Worm (Caenorhabditis elegans) whole organism, L4/young adult: Measurements from ENCODE around the gene slc-17.7.
A peak's percentile ranks its signal among the peaks of the same experiment; 100 is the strongest.

Experiments used
- W03F9.2 ChIP-seq: fragments of 150-350 bp; optimal IDR thresholded peaks from 2 replicates; lab custom pipeline; 2014; ENCODE audit warnings: missing biosample characterization, missing genetic modification characterization
- dao-5 ChIP-seq: sonication (generic microtip); optimal IDR thresholded peaks from 2 replicates; lab custom pipeline; 2016; ENCODE audit warnings: missing genotype, missing genetic modification characterization, moderate library complexity, missing compliant biosample characterization
- him-1 ChIP-seq: sonication (generic microtip); optimal IDR thresholded peaks from 2 replicates; lab custom pipeline; 2016; ENCODE audit warnings: missing genotype, missing genetic modification reagents, missing genetic modification characterization, missing compliant biosample characterization

The slc-17.7 gene

DNA sequence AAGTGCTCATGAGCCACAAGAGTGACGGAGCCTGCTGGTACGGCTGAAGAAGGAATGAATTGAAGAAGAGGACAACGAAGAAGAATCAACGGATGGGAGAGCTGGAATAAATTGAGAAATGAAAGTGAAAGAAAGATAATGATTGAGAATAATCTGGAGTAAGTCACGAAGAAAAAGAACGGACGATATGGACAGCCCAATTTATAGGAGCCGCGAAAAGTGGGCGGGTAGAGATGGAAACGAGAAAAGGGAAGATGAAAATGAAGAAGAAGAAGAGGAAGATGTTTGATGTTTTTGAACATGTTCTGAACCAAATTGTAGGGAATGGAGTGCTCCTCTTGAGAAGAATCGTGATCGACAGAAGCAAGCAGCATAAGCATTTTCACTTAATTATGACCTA lies at the start of gene slc-17.7:
Gene slc-17.7 (minus strand): TSS at position 101 of the 400 bp plus-strand sequence.
- TF ChIP-seq W03F9.2 (tag; lab: Kevin White, UChicago): no peak
- no peak for TF ChIP-seq dao-5

DNA sequence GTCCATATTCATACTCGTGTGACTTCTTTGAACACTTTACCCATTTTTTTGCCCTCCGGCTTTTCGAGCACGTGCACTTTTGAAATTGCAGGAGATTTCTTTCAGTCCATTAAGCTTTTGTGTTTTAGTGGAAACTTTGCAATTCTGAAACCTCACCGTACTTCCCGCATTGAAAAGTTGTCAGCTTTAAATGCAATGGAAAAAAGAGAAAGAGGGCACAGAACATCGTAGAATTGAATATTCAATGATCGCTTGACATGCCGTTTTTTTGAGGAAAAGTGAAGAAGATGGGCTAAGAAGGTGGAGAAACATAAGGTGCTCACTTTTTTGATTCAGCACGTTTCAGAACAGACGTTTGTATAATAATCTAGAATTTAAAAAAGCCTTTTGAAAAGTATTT lies 48.1 kb upstream of the slc-17.7 start:
- TF ChIP-seq W03F9.2 (tag; lab: Kevin White, UChicago): no peak
- no peak for TF ChIP-seq him-1 (tag; lab: Kevin White, UChicago)
- TF ChIP-seq dao-5: no peak

DNA sequence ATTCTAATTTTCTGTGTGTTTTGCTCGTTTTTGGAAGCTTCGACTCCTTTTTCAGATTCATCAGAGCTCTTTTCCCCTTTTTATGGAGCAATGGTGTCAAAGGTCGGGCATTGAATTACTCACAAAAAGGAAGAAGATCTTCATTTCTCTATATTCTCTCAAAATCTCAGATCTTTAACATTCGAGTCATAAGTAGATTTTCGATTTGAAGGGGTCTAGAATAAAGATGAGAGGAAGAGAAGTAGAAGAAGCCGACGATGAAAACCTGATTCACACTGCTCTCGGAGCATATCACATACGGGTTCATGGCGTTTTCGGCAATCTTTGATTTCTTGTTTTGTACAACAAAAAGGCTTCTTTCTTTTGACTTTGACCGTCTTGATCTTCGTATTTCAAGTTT lies 46.1 kb upstream of the slc-17.7 start:
- TF ChIP-seq dao-5 (no peak), W03F9.2 (tag; lab: Kevin White, UChicago) (no peak), him-1 (tag; lab: Kevin White, UChicago) (no peak)

DNA sequence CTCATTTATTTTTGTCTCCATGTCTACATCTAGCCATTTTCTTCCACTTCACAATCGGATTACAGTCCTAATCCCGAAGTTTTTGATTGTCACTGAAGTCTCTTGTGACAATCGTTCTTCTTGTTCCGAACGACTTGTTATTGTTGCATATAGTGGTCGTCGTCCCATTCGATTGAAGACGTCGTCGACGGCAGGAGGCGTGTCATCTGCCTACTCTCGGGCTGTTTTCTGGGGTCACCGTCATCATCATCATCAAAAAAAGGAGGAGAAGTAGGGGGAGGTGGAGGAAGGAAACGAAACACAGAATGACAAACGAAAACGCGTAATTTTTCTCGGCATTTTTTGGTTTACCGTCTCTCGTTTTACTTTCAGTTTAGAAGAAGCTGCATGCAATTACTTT lies 38.8 kb upstream of the slc-17.7 start, which contains the start of gene F44A2.3:
Gene F44A2.3 (plus strand): TSS at position 301 of the 400 bp plus-strand sequence.
- TF ChIP-seq dao-5 (no peak), him-1 (tag; lab: Kevin White, UChicago) (no peak), W03F9.2 (tag; lab: Kevin White, UChicago) (no peak)

DNA sequence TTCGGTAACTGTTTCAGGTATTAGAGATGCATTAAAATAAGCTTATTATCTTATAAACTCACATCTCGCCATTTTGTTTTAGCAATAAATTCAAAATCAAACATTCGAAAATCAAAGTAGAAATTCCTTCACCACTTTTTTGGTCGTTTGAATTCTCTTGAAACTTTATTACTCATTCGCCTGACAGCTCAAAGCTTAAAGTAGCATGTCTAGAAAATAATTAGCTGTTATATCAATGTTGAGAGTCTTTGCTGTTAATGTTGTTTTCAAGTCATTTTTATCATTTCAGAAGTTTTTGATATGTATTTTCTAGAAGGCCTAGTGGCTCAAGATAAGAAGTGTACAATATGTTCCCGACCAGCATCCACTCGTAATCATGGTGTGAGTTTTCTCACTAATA lies 36.7 kb upstream of the slc-17.7 start, which contains the start of gene nhr-39:
Gene nhr-39 (plus strand): TSS at position 301 of the 400 bp plus-strand sequence.
- TF ChIP-seq him-1 (tag; lab: Kevin White, UChicago): no peak
- TF ChIP-seq W03F9.2 (tag; lab: Kevin White, UChicago): no peak
- no peak for TF ChIP-seq dao-5

DNA sequence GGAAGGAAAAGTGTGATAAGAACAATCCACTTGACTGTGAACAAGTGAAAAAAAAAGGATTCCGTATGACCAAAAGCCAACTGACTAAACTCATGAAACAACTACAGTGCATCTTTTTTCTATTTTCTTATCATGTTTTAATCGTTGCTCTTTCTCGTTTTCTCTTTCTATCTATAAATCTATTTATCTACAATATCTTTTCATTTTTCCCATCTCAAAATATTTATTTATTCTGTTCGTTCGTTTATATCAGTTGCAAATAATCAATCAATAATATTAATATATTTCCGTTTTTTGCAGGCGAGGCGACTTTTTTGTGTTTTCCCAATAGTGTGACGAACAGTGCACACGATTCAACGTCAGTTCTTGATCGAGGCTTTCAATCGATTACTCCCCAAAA lies 31.0 kb upstream of the slc-17.7 start, which contains the start of gene F44A2.5:
Gene F44A2.5 (plus strand): TSS at position 301 of the 400 bp plus-strand sequence.
- TF ChIP-seq him-1 (tag; lab: Kevin White, UChicago) (no peak), dao-5 (no peak), W03F9.2 (tag; lab: Kevin White, UChicago) (no peak)

DNA sequence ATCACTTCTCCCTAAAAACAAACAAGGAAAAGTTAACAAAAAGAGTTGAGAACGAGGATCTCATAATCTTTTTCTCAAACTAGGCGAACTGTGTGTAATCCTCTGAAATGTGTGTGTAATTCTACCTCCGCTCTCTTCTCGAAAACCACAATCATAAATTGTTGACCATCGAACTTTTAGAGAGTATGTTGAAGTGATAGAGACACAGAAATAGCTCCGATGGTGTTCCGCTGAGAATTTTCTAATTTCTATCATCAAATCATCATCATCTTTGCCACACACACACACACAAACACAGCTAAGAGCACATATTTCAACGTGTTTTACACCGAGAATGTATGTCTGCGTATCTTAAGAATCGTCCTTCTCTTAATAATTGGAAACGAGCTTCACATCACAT lies 29.3 kb upstream of the slc-17.7 start:
- TF ChIP-seq him-1 (tag; lab: Kevin White, UChicago) (no peak), dao-5 (no peak), W03F9.2 (tag; lab: Kevin White, UChicago) (no peak)

DNA sequence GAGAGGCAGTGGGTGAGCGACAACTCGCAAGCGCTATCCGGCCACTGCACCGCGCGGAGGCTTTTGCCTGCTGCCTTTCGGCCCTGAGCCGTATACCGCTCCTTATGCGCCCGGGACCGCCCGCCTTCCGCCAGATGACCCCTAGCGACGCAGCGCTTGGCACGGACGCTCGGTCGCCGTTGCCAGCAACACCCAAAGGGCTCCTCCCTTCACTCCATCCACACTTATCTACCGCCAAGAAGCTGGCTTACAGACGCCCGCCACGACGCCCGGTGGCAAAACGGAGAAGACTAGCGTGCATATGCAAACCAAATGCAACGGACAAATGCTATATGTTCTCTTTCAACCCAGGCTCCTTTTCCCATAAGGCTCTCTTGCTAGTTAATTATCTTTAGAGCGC lies 27.1 kb upstream of the slc-17.7 start:
- no peak for TF ChIP-seq dao-5
- TF ChIP-seq him-1 (tag; lab: Kevin White, UChicago): no peak
- no peak for TF ChIP-seq W03F9.2 (tag; lab: Kevin White, UChicago)

DNA sequence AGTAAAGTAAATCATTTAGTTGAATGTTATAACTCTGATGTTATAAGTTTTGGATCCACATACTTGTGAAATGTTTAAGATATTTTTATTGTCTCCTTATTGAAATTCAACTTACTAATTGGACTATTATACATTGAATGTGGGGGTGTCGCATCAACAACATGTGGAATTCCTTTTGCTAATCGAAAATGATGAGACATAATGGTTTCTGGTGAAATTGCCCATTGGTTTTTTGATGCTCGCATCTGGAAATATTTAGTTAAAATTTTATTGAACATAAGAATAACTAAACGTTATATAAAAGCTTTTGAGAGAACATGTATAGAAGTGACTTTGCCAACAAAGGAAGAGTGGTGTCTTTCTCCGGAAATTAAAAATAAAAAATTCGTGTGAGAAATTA lies 25.6 kb upstream of the slc-17.7 start, which contains the start of gene ZK682.7:
Gene ZK682.7 (minus strand): TSS at position 247 of the 400 bp plus-strand sequence.
- no peak for TF ChIP-seq W03F9.2 (tag; lab: Kevin White, UChicago)
- no peak for TF ChIP-seq dao-5
- TF ChIP-seq him-1 (tag; lab: Kevin White, UChicago): no peak

DNA sequence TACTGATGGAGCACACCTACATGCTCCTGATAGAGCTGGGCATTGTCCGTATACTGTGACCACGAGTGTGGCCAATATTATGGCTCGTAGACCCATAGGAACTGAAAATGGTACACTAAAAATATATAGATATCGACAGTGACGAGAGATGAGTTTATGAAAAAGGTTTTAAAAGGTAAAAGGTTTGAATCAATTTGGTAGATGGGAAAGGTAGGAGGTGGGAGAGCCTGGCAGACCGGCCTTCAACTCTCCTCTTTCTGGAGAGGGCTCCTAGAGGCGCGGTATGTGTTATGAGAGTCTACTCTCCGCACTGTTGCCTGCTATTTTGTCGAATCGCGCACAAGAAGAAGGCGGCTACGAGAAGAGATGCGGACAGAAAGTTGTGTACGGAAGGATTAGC lies 21.2 kb upstream of the slc-17.7 start, which contains the start of gene lron-2:
Gene lron-2 (minus strand): TSS at position 101 of the 400 bp plus-strand sequence.
- no peak for TF ChIP-seq him-1 (tag; lab: Kevin White, UChicago)
- no peak for TF ChIP-seq dao-5
- TF ChIP-seq W03F9.2 (tag; lab: Kevin White, UChicago): no peak

DNA sequence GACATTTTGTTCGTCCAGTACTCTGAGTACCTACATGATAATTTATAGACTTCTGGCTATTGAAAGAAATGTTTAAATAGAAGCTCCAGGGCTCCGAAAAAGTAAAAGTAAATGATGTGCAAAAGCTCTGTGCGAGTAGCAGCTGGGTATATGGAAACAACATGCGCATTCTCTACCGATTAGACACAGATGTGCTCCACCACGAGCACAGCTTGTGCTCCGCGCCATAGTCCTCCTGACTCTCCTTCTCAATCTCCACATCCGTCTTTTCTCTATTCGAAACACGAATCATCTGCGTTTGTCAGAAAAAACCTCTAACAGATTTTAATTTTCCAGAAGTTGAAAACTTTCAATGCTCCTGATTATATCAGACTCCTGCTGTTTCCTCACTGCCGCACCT lies 17.2 kb upstream of the slc-17.7 start:
- TF ChIP-seq him-1 (tag; lab: Kevin White, UChicago) (no peak), W03F9.2 (tag; lab: Kevin White, UChicago) (no peak), dao-5 (no peak)

DNA sequence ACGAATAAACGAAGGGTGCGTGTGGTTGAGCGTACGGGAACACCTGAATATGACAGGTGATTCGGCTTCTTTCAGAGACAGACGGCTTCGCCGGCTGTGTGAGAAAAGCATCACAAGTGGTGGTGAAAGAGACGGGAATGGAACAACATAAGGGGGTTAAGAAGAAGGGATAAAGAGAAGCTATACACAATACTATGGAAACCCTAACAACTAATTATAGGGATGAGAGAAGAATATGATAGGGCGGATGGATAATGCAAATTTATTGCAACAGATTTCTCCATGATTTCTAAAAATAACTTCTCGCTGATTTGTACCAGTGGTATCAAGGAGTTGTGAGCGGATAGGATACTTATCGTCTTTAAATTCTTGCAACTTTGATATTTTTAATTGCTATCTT lies 15.8 kb upstream of the slc-17.7 start, which contains the start of gene hlh-10:
Gene hlh-10 (minus strand): TSS at position 101 of the 400 bp plus-strand sequence.
- TF ChIP-seq him-1 (tag; lab: Kevin White, UChicago): no peak
- no peak for TF ChIP-seq W03F9.2 (tag; lab: Kevin White, UChicago)
- no peak for TF ChIP-seq dao-5

DNA sequence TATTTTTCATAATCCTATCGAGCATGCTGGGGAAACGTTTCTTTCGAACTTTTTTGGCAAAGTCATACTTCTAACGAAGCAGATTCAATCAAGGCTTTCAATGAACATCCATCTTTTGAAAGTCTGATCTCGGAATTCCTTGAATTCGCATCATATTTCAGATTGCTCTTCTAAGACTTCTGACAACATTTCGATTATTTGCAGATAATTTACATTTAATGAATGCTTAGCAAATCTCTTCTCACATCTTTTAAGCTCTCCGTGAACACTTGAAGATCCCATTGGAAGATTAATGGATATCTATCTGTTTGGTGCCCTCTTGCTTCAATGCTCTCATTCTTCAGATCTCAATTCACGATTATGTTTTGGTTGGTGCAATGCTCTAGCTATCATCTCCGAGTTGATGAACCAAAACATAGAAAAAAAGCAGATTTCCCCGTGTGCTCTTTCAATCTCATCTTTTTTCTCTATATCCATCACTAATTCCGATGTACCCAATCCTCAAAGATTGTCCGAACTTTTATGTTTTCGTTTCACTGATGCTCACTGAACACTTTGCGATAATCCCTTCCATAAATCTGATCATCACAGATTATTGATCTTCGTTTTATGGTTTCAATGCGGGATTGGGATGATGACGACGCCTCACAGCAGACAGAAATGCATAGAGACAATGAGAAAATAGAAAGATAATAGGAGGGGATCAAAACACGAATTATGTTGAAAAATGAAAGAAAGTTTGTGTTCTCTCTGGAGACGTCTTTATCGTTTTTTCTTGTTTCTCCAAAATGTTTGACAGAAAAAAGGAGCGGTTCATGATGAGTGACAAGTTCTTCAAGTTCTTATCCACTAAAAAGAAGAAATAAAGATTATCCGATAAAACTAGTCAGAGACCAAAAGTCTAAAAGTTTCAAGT lies 8.1 kb upstream of the slc-17.7 start:
- TF ChIP-seq W03F9.2 (tag; lab: Kevin White, UChicago) (no peak), dao-5 (no peak), him-1 (tag; lab: Kevin White, UChicago) (no peak)

DNA sequence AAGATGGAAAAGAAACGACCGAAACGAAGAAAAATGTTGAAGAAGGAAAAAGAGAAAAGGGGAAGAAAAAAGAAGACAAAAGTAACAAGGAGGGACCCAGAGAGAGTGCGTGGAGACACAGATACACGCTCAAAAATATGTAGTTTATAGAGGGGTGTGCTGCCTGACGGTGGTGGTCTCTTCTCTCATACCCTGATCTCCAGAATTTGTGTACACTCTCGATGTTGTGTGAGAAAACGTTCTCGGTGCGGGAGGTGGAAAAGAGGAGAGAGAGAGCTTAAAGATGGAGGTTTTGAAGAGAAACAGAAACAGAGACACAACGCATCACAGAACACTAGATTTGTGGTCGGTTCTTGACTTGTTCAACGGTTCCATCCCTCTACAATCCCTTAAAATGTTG lies 7.3 kb upstream of the slc-17.7 start:
- TF ChIP-seq him-1 (tag; lab: Kevin White, UChicago) (peak; percentile 55), dao-5 (no peak)
